Worm (Caenorhabditis elegans) whole organism, L4 larva: Measurements from ENCODE around the gene H18N23.2.

Experiments
- F10B5.3 ChIP-seq: sonication (generic microtip); optimal IDR thresholded peaks from 2 replicates; lab custom pipeline; 2016; ENCODE audit warnings: mild to moderate bottlenecking, missing genetic modification characterization, missing compliant biosample characterization
- F37D6.2 ChIP-seq: sonication (generic microtip); optimal IDR thresholded peaks from 2 replicates; lab custom pipeline; 2016; ENCODE audit warnings: mild to moderate bottlenecking, missing genetic modification characterization, missing compliant biosample characterization
- T26A8.4 ChIP-seq: fragments of 200-800 bp; sonication (Bioruptor generic); IDR thresholded peaks from 2 replicates; pipeline ENCODE4 v1.3.6; 2022; ENCODE audit warnings: missing genetic modification characterization, missing compliant biosample characterization
- ZK337.2 ChIP-seq: fragments of 200-800 bp; sonication (Bioruptor generic); IDR thresholded peaks from 2 replicates; pipeline ENCODE4 v1.3.6; 2022; ENCODE audit warnings: missing genetic modification reagents, missing genetic modification characterization, missing compliant biosample characterization
- aha-1 ChIP-seq: fragments of 150-350 bp; peaks from one replicate; lab custom pipeline; 2014; ENCODE audit warnings: missing biosample characterization, missing genetic modification characterization
- aly-2 ChIP-seq: sonication (generic microtip); optimal IDR thresholded peaks from 2 replicates; lab custom pipeline; 2018; ENCODE audit warnings: missing biosample characterization, missing genetic modification characterization
- arid-1 ChIP-seq: fragments of 200-800 bp; sonication (Bioruptor generic); conservative IDR thresholded peaks from 2 replicates; pipeline ENCODE4 v1.3.6; 2022; ENCODE audit warnings: missing genetic modification reagents, missing genetic modification characterization, missing compliant biosample characterization
- ceh-44 ChIP-seq: fragments of 200-800 bp; sonication (Bioruptor generic); IDR thresholded peaks from 2 replicates; pipeline ENCODE4 v1.3.6; 2022; ENCODE audit warnings: missing genetic modification reagents, missing genetic modification characterization, missing compliant biosample characterization
- ces-1 ChIP-seq: fragments of 150-350 bp; sonication (generic microtip); optimal IDR thresholded peaks from 4 replicates; lab custom pipeline; 2014; ENCODE audit warnings: missing biosample characterization, missing genetic modification reagents, missing genetic modification characterization
- cey-2 ChIP-seq: sonication (generic microtip); optimal IDR thresholded peaks from 3 replicates; lab custom pipeline; 2017; ENCODE audit warnings: missing genetic modification characterization, mild to moderate bottlenecking, missing compliant biosample characterization, antibody characterized with exemption, borderline replicate concordance; ENCODE audit not compliant: insufficient read depth
- ctbp-1 ChIP-seq: fragments of 200-800 bp; sonication (Bioruptor generic); IDR thresholded peaks from 2 replicates; pipeline ENCODE4 v1.3.6; 2022; ENCODE audit warnings: missing genetic modification reagents, missing genetic modification characterization, missing compliant biosample characterization
- daf-16 ChIP-seq, 3 experiments: sonication (generic microtip); optimal IDR thresholded peaks; 2 replicates each; lab custom pipeline; 2016 to 2017; ENCODE audit warnings: missing genetic modification characterization in 3 of 3, missing genetic modification reagents in 3 of 3, mild to moderate bottlenecking in 2 of 3, missing compliant biosample characterization in 2 of 3, missing biosample characterization in 1 of 3, moderate library complexity in 1 of 3
- dmd-6 ChIP-seq: fragments of 200-800 bp; sonication (Bioruptor generic); IDR thresholded peaks from 2 replicates; pipeline ENCODE4 v1.3.6; 2022; ENCODE audit warnings: missing genetic modification reagents, missing genetic modification characterization, missing compliant biosample characterization
- dmd-8 ChIP-seq: fragments of 200-800 bp; sonication (Bioruptor generic); IDR thresholded peaks from 2 replicates; pipeline ENCODE4 v1.3.6; 2022; ENCODE audit warnings: missing genetic modification characterization, missing compliant biosample characterization
- dpl-1 ChIP-seq: fragments of 150-350 bp; optimal IDR thresholded peaks from 2 replicates; lab custom pipeline; 2014; ENCODE audit warnings: missing biosample characterization, missing genetic modification reagents, missing genetic modification characterization
- dve-1 ChIP-seq: sonication (generic microtip); optimal IDR thresholded peaks from 2 replicates; lab custom pipeline; 2017; ENCODE audit warnings: antibody characterized with exemption, mild to moderate bottlenecking, missing genetic modification characterization, missing compliant biosample characterization; ENCODE audit not compliant: insufficient read depth
- egl-43 ChIP-seq: fragments of 200-800 bp; sonication (Bioruptor generic); IDR thresholded peaks from 2 replicates; pipeline ENCODE4 v1.3.6; 2022; ENCODE audit warnings: missing genetic modification reagents, missing genetic modification characterization, missing compliant biosample characterization
- gei-8 ChIP-seq: fragments of 200-800 bp; sonication (Bioruptor generic); optimal IDR thresholded peaks from 2 replicates; lab custom pipeline; 2018; ENCODE audit warnings: mild to moderate bottlenecking, missing genetic modification characterization, missing compliant biosample characterization
- hif-1 ChIP-seq, 2 experiments: sonication (generic microtip); optimal IDR thresholded peaks; 2 replicates each; lab custom pipeline; 2016 to 2017; ENCODE audit warnings: missing compliant biosample characterization in 2 of 2, missing genetic modification characterization in 2 of 2, missing genetic modification reagents in 2 of 2, missing genotype in 2 of 2, mild to moderate bottlenecking in 1 of 2
- hlh-11 ChIP-seq: fragments of 200-800 bp; sonication (Bioruptor generic); optimal IDR thresholded peaks from 2 replicates; lab custom pipeline; 2018; ENCODE audit warnings: mild to moderate bottlenecking, missing genetic modification characterization, missing compliant biosample characterization
- hlh-30 ChIP-seq: sonication (generic microtip); optimal IDR thresholded peaks from 2 replicates; lab custom pipeline; 2017; ENCODE audit warnings: antibody characterized with exemption, mild to moderate bottlenecking, missing genetic modification characterization, missing compliant biosample characterization; ENCODE audit not compliant: insufficient read depth
- jun-1 ChIP-seq: fragments of 150-350 bp; optimal IDR thresholded peaks from 2 replicates; lab custom pipeline; 2014; ENCODE audit warnings: missing biosample characterization, missing genetic modification reagents, missing genetic modification characterization
- lim-7 ChIP-seq: fragments of 200-800 bp; sonication (Bioruptor generic); IDR thresholded peaks from 2 replicates; pipeline ENCODE4 v1.3.6; 2022; ENCODE audit warnings: missing genetic modification characterization, missing compliant biosample characterization
- lin-29 ChIP-seq: fragments of 200-800 bp; sonication (Bioruptor generic); IDR thresholded peaks from 2 replicates; pipeline ENCODE4 v1.3.6; 2022; ENCODE audit warnings: missing genetic modification reagents, missing genetic modification characterization, missing compliant biosample characterization
- lin-39 ChIP-seq: fragments of 150-350 bp; optimal IDR thresholded peaks from 2 replicates; lab custom pipeline; 2014; ENCODE audit warnings: missing biosample characterization, missing genetic modification reagents, missing genetic modification characterization
- lsy-2 ChIP-seq, 2 experiments: fragments of 150-350 bp in 1 of 2; sonication (generic microtip) in 1 of 2; optimal IDR thresholded peaks; 2 replicates each; lab custom pipeline; 2014 to 2017; ENCODE audit warnings: missing biosample characterization in 2 of 2, missing genetic modification characterization in 2 of 2
- madf-9 ChIP-seq: fragments of 200-800 bp; sonication (Bioruptor generic); conservative IDR thresholded peaks from 2 replicates; pipeline ENCODE4 v1.3.6; 2022; ENCODE audit warnings: missing genetic modification reagents, missing genetic modification characterization, missing compliant biosample characterization
- mdt-29 ChIP-seq: fragments of 200-800 bp; sonication (Bioruptor generic); IDR thresholded peaks from 2 replicates; pipeline ENCODE4 v1.3.6; 2022; ENCODE audit warnings: missing genetic modification reagents, missing genetic modification characterization, missing compliant biosample characterization
- mep-1 ChIP-seq: fragments of 150-350 bp; sonication (generic microtip); optimal IDR thresholded peaks from 3 replicates; lab custom pipeline; 2014; ENCODE audit warnings: missing biosample characterization, missing genetic modification characterization
- mes-2 ChIP-seq: sonication (generic microtip); optimal IDR thresholded peaks from 2 replicates; lab custom pipeline; 2016; ENCODE audit warnings: missing genotype, mild to moderate bottlenecking, missing genetic modification characterization, missing compliant biosample characterization; ENCODE audit not compliant: poor library complexity, severe bottlenecking
- mxl-2 ChIP-seq: fragments of 200-800 bp; sonication (Bioruptor generic); conservative IDR thresholded peaks from 2 replicates; pipeline ENCODE4 v1.3.6; 2022; ENCODE audit warnings: missing genetic modification reagents, missing genetic modification characterization, missing compliant biosample characterization
- nhr-102 ChIP-seq: sonication (generic microtip); optimal IDR thresholded peaks from 2 replicates; lab custom pipeline; 2016; ENCODE audit warnings: mild to moderate bottlenecking, missing genetic modification characterization, moderate library complexity, missing compliant biosample characterization
- nhr-25 ChIP-seq: sonication (generic microtip); optimal IDR thresholded peaks from 2 replicates; lab custom pipeline; 2017; ENCODE audit warnings: missing genetic modification characterization, mild to moderate bottlenecking, missing compliant biosample characterization, antibody characterized with exemption, moderate library complexity, borderline replicate concordance; ENCODE audit not compliant: insufficient read depth
- nhr-28 ChIP-seq: fragments of 150-350 bp; optimal IDR thresholded peaks from 2 replicates; lab custom pipeline; 2014; ENCODE audit warnings: missing biosample characterization, missing genetic modification characterization
- nhr-77 ChIP-seq: fragments of 150-350 bp; optimal IDR thresholded peaks from 2 replicates; lab custom pipeline; 2014; ENCODE audit warnings: missing biosample characterization, missing genetic modification characterization
- php-3 ChIP-seq: fragments of 200-800 bp; sonication (Bioruptor generic); IDR thresholded peaks from 2 replicates; pipeline ENCODE4 v1.3.6; 2022; ENCODE audit warnings: missing genetic modification reagents, missing genetic modification characterization, missing compliant biosample characterization
- pqm-1 ChIP-seq: sonication (generic microtip); optimal IDR thresholded peaks from 2 replicates; lab custom pipeline; 2017; ENCODE audit warnings: missing biosample characterization, missing genetic modification characterization
- saeg-2 ChIP-seq: fragments of 200-800 bp; sonication (Bioruptor generic); IDR thresholded peaks from 2 replicates; pipeline ENCODE4 v1.3.6; 2022; ENCODE audit warnings: missing genetic modification reagents, missing genetic modification characterization, missing compliant biosample characterization
- sdz-12 ChIP-seq: fragments of 200-800 bp; sonication (Bioruptor generic); optimal IDR thresholded peaks from 2 replicates; lab custom pipeline; 2018; ENCODE audit warnings: mild to moderate bottlenecking, missing genetic modification characterization, missing compliant biosample characterization
- spr-3 ChIP-seq: fragments of 200-800 bp; sonication (Bioruptor generic); optimal IDR thresholded peaks from 2 replicates; lab custom pipeline; 2018; ENCODE audit warnings: mild to moderate bottlenecking, missing genetic modification characterization, missing compliant biosample characterization
- tra-1 ChIP-seq: fragments of 200-800 bp; sonication (Bioruptor generic); IDR thresholded peaks from 2 replicates; pipeline ENCODE4 v1.3.6; 2022; ENCODE audit warnings: missing genetic modification reagents, missing genetic modification characterization, missing compliant biosample characterization
- unc-130 ChIP-seq: sonication (generic microtip); optimal IDR thresholded peaks from 2 replicates; lab custom pipeline; 2016; ENCODE audit warnings: missing genetic modification reagents, missing genetic modification characterization, missing compliant biosample characterization
- unc-39 ChIP-seq: sonication (generic microtip); optimal IDR thresholded peaks from 2 replicates; lab custom pipeline; 2017; ENCODE audit warnings: missing biosample characterization, missing genetic modification characterization
- unc-62 ChIP-seq, 3 experiments: fragments of 150-350 bp in 1 of 3; sonication (generic microtip); optimal IDR thresholded peaks in 2 of 3; peaks in 1 of 3; 1 replicate in 1 of 3; 2 replicates in 2 of 3; lab custom pipeline; 2014 to 2017; ENCODE audit warnings: missing biosample characterization in 3 of 3, missing genetic modification characterization in 3 of 3, missing genetic modification reagents in 3 of 3, missing genotype in 1 of 3
- vab-7 ChIP-seq: fragments of 200-800 bp; sonication (Bioruptor generic); IDR thresholded peaks from 2 replicates; pipeline ENCODE4 v1.3.6; 2022; ENCODE audit warnings: missing genetic modification reagents, missing genetic modification characterization, missing compliant biosample characterization
- zfp-3 ChIP-seq: fragments of 200-800 bp; sonication (Bioruptor generic); conservative IDR thresholded peaks from 2 replicates; pipeline ENCODE4 v1.3.6; 2022; ENCODE audit warnings: missing genetic modification reagents, missing genetic modification characterization, missing compliant biosample characterization
- zip-2 ChIP-seq: fragments of 150-350 bp; optimal IDR thresholded peaks from 2 replicates; lab custom pipeline; 2014; ENCODE audit warnings: missing biosample characterization, missing genetic modification characterization
- ztf-11 ChIP-seq: fragments of 150-350 bp; optimal IDR thresholded peaks from 2 replicates; lab custom pipeline; 2014; ENCODE audit warnings: missing biosample characterization, missing genetic modification characterization
- ztf-7 ChIP-seq: fragments of 150-350 bp; optimal IDR thresholded peaks from 2 replicates; lab custom pipeline; 2014; ENCODE audit warnings: missing biosample characterization, missing genetic modification characterization

H18N23.2 gene

ce11 chrX:17601345-17601744, 39.3 kb downstream of the H18N23.2 start (continued):
- TF ChIP-seq arid-1 (GFP tag; lab: Robert Waterston, UW) (no peak), nhr-102 (no peak), sdz-12 (GFP tag; lab: Kevin White, UChicago) (no peak), pqm-1 (tag; lab: Kevin White, UChicago) (peak; percentile 91), dmd-6 (GFP tag; lab: Robert Waterston, UW) (peak; percentile 55), unc-130 (no peak), F10B5.3 (tag; lab: Kevin White, UChicago) (no peak), mep-1 (tag; lab: Kevin White, UChicago) (peak; percentile 36), T26A8.4 (GFP tag; lab: Robert Waterston, UW) (no peak), daf-16 (GFP tag; optimal IDR thresholded peaks at IDR 0.05; lab: Kevin White, UChicago) (no peak), daf-16 (tag; optimal IDR thresholded peaks at IDR 0.05; lab: Kevin White, UChicago) (peak; percentile 96), vab-7 (GFP tag; lab: Robert Waterston, UW) (no peak), cey-2 (no peak), lim-7 (GFP tag; lab: Robert Waterston, UW) (no peak), ZK337.2 (GFP tag; lab: Robert Waterston, UW) (no peak), dpl-1 (GFP tag; lab: Kevin White, UChicago) (no peak), zip-2 (tag; lab: Kevin White, UChicago) (no peak), unc-39 (tag; lab: Kevin White, UChicago) (no peak), mdt-29 (GFP tag; lab: Robert Waterston, UW) (no peak), saeg-2 (GFP tag; lab: Robert Waterston, UW) (no peak), hlh-11 (tag; lab: Kevin White, UChicago) (peak; percentile 64), nhr-77 (peak; percentile 58), gei-8 (no peak), zfp-3 (GFP tag; lab: Robert Waterston, UW) (no peak), ztf-7 (no peak), nhr-28 (tag; lab: Kevin White, UChicago) (peak; percentile 72), aly-2 (tag; lab: Kevin White, UChicago) (no peak), hif-1 (tag; optimal IDR thresholded peaks at IDR 0.05; lab: Kevin White, UChicago) (no peak), ztf-11 (tag; lab: Kevin White, UChicago) (no peak), ces-1 (GFP tag; lab: Kevin White, UChicago) (no peak), mxl-2 (no peak), dve-1 (tag; lab: Kevin White, UChicago) (peak; percentile 57), jun-1 (tag; lab: Kevin White, UChicago) (no peak), mes-2 (tag; lab: Kevin White, UChicago) (no peak), php-3 (peak; percentile 73), madf-9 (GFP tag; lab: Robert Waterston, UW) (no peak), egl-43 (GFP tag; lab: Robert Waterston, UW) (no peak), ceh-44 (GFP tag; lab: Robert Waterston, UW) (no peak), aha-1 (peak; percentile 80), spr-3 (GFP tag; lab: Kevin White, UChicago) (no peak)

ce11 chrX:17600139-17600538, 40.5 kb downstream of the H18N23.2 start, which contains the start of gene lec-9:
Gene lec-9, plus strand, starts transcription at chrX:17600487.
- no peak for TF ChIP-seq jun-1 (tag; lab: Kevin White, UChicago)
- TF ChIP-seq lin-39 (tag; lab: Kevin White, UChicago): no peak
- TF ChIP-seq lsy-2 (tag; optimal IDR thresholded peaks at IDR 0.05; lab: Kevin White, UChicago): peak in 1 of 2 experiments; percentile 22
- TF ChIP-seq ctbp-1 (GFP tag; lab: Robert Waterston, UW): no peak
- TF ChIP-seq lin-29 (GFP tag; lab: Robert Waterston, UW): no peak
- TF ChIP-seq hlh-11 (tag; lab: Kevin White, UChicago): peak; percentile 87
- TF ChIP-seq F37D6.2: no peak
- TF ChIP-seq nhr-25 (tag; lab: Kevin White, UChicago): no peak
- no peak for TF ChIP-seq vab-7 (GFP tag; lab: Robert Waterston, UW)
- TF ChIP-seq T26A8.4 (GFP tag; lab: Robert Waterston, UW): no peak
- peak; percentile 26 for TF ChIP-seq hlh-30 (tag; lab: Kevin White, UChicago)
- TF ChIP-seq mep-1 (tag; lab: Kevin White, UChicago): peak; percentile 8
- TF ChIP-seq unc-62 (GFP tag; optimal IDR thresholded peaks at IDR 0.05 in 1 of 2; lab: Kevin White, UChicago): peak in 1 of 2 experiments; percentile 95
- TF ChIP-seq unc-62 (tag; optimal IDR thresholded peaks at IDR 0.05; lab: Kevin White, UChicago): no peak
- TF ChIP-seq aly-2 (tag; lab: Kevin White, UChicago): no peak
- TF ChIP-seq tra-1: 0 out of 2 replicates have a peak, but pooled peaks have one; percentile 23
- no peak for TF ChIP-seq nhr-102
- no peak for TF ChIP-seq dmd-8
- no peak for TF ChIP-seq spr-3 (GFP tag; lab: Kevin White, UChicago)
- no peak for TF ChIP-seq ZK337.2 (GFP tag; lab: Robert Waterston, UW)
